Worm (Caenorhabditis elegans): ENCODE measurements around the gene clc-20.

The clc-20 gene

ce11 chrIII:852296-852695 is 20.1 kb upstream of the clc-20 start, which contains the start of gene moma-1:
moma-1 (minus strand) TSS chrIII:852396.
- TF ChIP-seq him-1 (tag; optimal IDR thresholded peaks at IDR 0.05) (no peak), W03F9.2 (tag; optimal IDR thresholded peaks at IDR 0.05) (no peak), dao-5 (tag; optimal IDR thresholded peaks at IDR 0.05) (no peak)

ce11 chrIII:853414-853813 is 19.0 kb upstream of the clc-20 start:
- TF ChIP-seq W03F9.2 (tag; optimal IDR thresholded peaks at IDR 0.05) = no peak
- TF ChIP-seq dao-5 (tag; optimal IDR thresholded peaks at IDR 0.05) = no peak
- TF ChIP-seq him-1 (tag; optimal IDR thresholded peaks at IDR 0.05) = no peak

ce11 chrIII:853859-854359 is 18.5 kb upstream of the clc-20 start, which contains the start of the genes rnp-5 and tag-51:
rnp-5 (minus strand) TSS chrIII:853909.
tag-51 (plus strand) TSS chrIII:854221.
- TF ChIP-seq W03F9.2 (tag; optimal IDR thresholded peaks at IDR 0.05) = no peak
- TF ChIP-seq him-1 (tag; optimal IDR thresholded peaks at IDR 0.05) = no peak
- TF ChIP-seq dao-5 (tag; optimal IDR thresholded peaks at IDR 0.05) = no peak

- TF ChIP-seq W03F9.2 (tag; optimal IDR thresholded peaks at IDR 0.05) (no peak), him-1 (tag; optimal IDR thresholded peaks at IDR 0.05) (no peak), dao-5 (tag; optimal IDR thresholded peaks at IDR 0.05) (no peak)
These were observed 16.1 kb upstream of the clc-20 start, which contains the start of gene K02F3.12 for ce11 chrIII:856260-856659. K02F3.12 (plus strand) TSS chrIII:856560.

- TF ChIP-seq W03F9.2 (tag; optimal IDR thresholded peaks at IDR 0.05) (no peak), him-1 (tag; optimal IDR thresholded peaks at IDR 0.05) (no peak), dao-5 (tag; optimal IDR thresholded peaks at IDR 0.05) (no peak)
These were observed 15.5 kb upstream of the clc-20 start for ce11 chrIII:856908-857307.

ce11 chrIII:859898-860297 is 12.5 kb upstream of the clc-20 start, which contains the start of gene exos-4.2:
exos-4.2 (plus strand) TSS chrIII:860198.
- TF ChIP-seq dao-5 (tag; optimal IDR thresholded peaks at IDR 0.05) (no peak), him-1 (tag; optimal IDR thresholded peaks at IDR 0.05) (no peak), W03F9.2 (tag; optimal IDR thresholded peaks at IDR 0.05) (no peak)

- TF ChIP-seq dao-5 (tag; optimal IDR thresholded peaks at IDR 0.05) (no peak), W03F9.2 (tag; optimal IDR thresholded peaks at IDR 0.05) (no peak), him-1 (tag; optimal IDR thresholded peaks at IDR 0.05) (no peak)
These were observed 10.5 kb upstream of the clc-20 start, which contains the start of gene arx-4 for ce11 chrIII:861819-862356. arx-4 (plus strand) TSS chrIII:862306.

ce11 chrIII:868866-869265 is 3.5 kb upstream of the clc-20 start:
- TF ChIP-seq him-1 (tag; optimal IDR thresholded peaks at IDR 0.05) = no peak
- no peak for TF ChIP-seq dao-5 (tag; optimal IDR thresholded peaks at IDR 0.05)
- TF ChIP-seq W03F9.2 (tag; optimal IDR thresholded peaks at IDR 0.05) = no peak

- TF ChIP-seq him-1 (tag; optimal IDR thresholded peaks at IDR 0.05) = no peak
- no peak for TF ChIP-seq W03F9.2 (tag; optimal IDR thresholded peaks at IDR 0.05)
- no peak for TF ChIP-seq dao-5 (tag; optimal IDR thresholded peaks at IDR 0.05)
These were observed 2.5 kb upstream of the clc-20 start, which contains the start of gene T24C4.2 for ce11 chrIII:869869-870268. T24C4.2 (minus strand) TSS chrIII:869969.

ce11 chrIII:870555-870954 is 1.8 kb upstream of the clc-20 start:
- no peak for TF ChIP-seq him-1 (tag; optimal IDR thresholded peaks at IDR 0.05)
- no peak for TF ChIP-seq W03F9.2 (tag; optimal IDR thresholded peaks at IDR 0.05)
- TF ChIP-seq dao-5 (tag; optimal IDR thresholded peaks at IDR 0.05) = no peak

- no peak for TF ChIP-seq dao-5 (tag; optimal IDR thresholded peaks at IDR 0.05)
- no peak for TF ChIP-seq W03F9.2 (tag; optimal IDR thresholded peaks at IDR 0.05)
- TF ChIP-seq him-1 (tag; optimal IDR thresholded peaks at IDR 0.05) = no peak
These were observed 1.0 kb downstream of the clc-20 start, which contains the start of gene clc-19 for ce11 chrIII:873432-873831. clc-19 (minus strand) TSS chrIII:873566.

- TF ChIP-seq him-1 (tag; optimal IDR thresholded peaks at IDR 0.05) (no peak), dao-5 (tag; optimal IDR thresholded peaks at IDR 0.05) (no peak), W03F9.2 (tag; optimal IDR thresholded peaks at IDR 0.05) (no peak)
These were observed 7.3 kb downstream of the clc-20 start, which contains the start of the genes T24C4.5 and ucr-2.3 for ce11 chrIII:879634-880033. T24C4.5 (minus strand) TSS chrIII:879734. ucr-2.3 (plus strand) TSS chrIII:879860.

- TF ChIP-seq dao-5 (tag; optimal IDR thresholded peaks at IDR 0.05) = no peak
- no peak for TF ChIP-seq him-1 (tag; optimal IDR thresholded peaks at IDR 0.05)
- no peak for TF ChIP-seq W03F9.2 (tag; optimal IDR thresholded peaks at IDR 0.05)
These were observed 8.5 kb downstream of the clc-20 start for ce11 chrIII:880840-881239.

- TF ChIP-seq dao-5 (tag; optimal IDR thresholded peaks at IDR 0.05) (peak; percentile 44), him-1 (tag; optimal IDR thresholded peaks at IDR 0.05) (no peak), W03F9.2 (tag; optimal IDR thresholded peaks at IDR 0.05) (no peak)
These were observed 9.1 kb downstream of the clc-20 start for ce11 chrIII:881460-881859.

Measured in whole organism, L4/young adult.